Fruit fly (Drosophila melanogaster): ENCODE measurements around the gene betaCOP.
A peak's percentile ranks its signal among the peaks of the same experiment; 100 is the strongest.

The betaCOP gene

dm6 chrX:18404632-18405238, 19.7 kb upstream of the betaCOP start (continued):
- TF ChIP-seq ro (GFP tag; IDR thresholded peaks at IDR 0.05) = no peak
- no peak for TF ChIP-seq NFAT (GFP tag; IDR thresholded peaks at IDR 0.05)
- peak; percentile 52 for TF ChIP-seq slp2 (GFP tag; optimal IDR thresholded peaks at IDR 0.05)
- no peak for TF ChIP-seq ftz-f1 (GFP tag; optimal IDR thresholded peaks at IDR 0.05)
- no peak for TF ChIP-seq CG5953 (GFP tag; IDR thresholded peaks at IDR 0.05)
- TF ChIP-seq CG2712 (tag; optimal IDR thresholded peaks at IDR 0.05) = peak; percentile 17
- peak; percentile 88 for TF ChIP-seq Med (GFP tag)
- TF ChIP-seq Meics (GFP tag; optimal IDR thresholded peaks at IDR 0.05) = no peak
- no peak for TF ChIP-seq CG1602 (GFP tag; optimal IDR thresholded peaks at IDR 0.05)
- TF ChIP-seq az2 (GFP tag; optimal IDR thresholded peaks at IDR 0.05) = peak; percentile 12
- TF ChIP-seq CG1233 (GFP tag; optimal IDR thresholded peaks at IDR 0.05) = no peak
- no peak for TF ChIP-seq Dfd (GFP tag; optimal IDR thresholded peaks at IDR 0.05)
- TF ChIP-seq D19B (GFP tag; optimal IDR thresholded peaks at IDR 0.05) = peak; percentile 97
- TF ChIP-seq CG3407 (GFP tag; optimal IDR thresholded peaks at IDR 0.05) = no peak
- TF ChIP-seq CG30431 (GFP tag; optimal IDR thresholded peaks at IDR 0.05) = no peak
- no peak for TF ChIP-seq bigmax (GFP tag; optimal IDR thresholded peaks at IDR 0.05)
- no peak for TF ChIP-seq gsb (GFP tag; IDR thresholded peaks at IDR 0.05)
- TF ChIP-seq CG9817 (tag; optimal IDR thresholded peaks at IDR 0.05) = peak; percentile 32
- TF ChIP-seq gfzf (GFP tag; optimal IDR thresholded peaks at IDR 0.05) = no peak
- TF ChIP-seq CG3726 (GFP tag; IDR thresholded peaks at IDR 0.05) = no peak
- TF ChIP-seq dmrt99B (tag; optimal IDR thresholded peaks at IDR 0.05) = peak; percentile 57
- TF ChIP-seq CG10209 (GFP tag; optimal IDR thresholded peaks at IDR 0.05) = no peak
- TF ChIP-seq CG15073 (GFP tag; optimal IDR thresholded peaks at IDR 0.05) = no peak
- no peak for TF ChIP-seq hth (optimal IDR thresholded peaks at IDR 0.05)
- TF ChIP-seq CHES-1-like (GFP tag; optimal IDR thresholded peaks at IDR 0.05) = peak; percentile 11
- no peak for TF ChIP-seq Ada2b (GFP tag; IDR thresholded peaks at IDR 0.05)
- TF ChIP-seq dmrt11E (tag; optimal IDR thresholded peaks at IDR 0.05) = peak; percentile 13
- no peak for TF ChIP-seq wor (GFP tag; IDR thresholded peaks at IDR 0.05)
- TF ChIP-seq HmgZ (tag; optimal IDR thresholded peaks at IDR 0.05) = peak; percentile 8
- TF ChIP-seq Ravus (GFP tag; IDR thresholded peaks at IDR 0.05) = no peak
- no peak for TF ChIP-seq CG17186 (GFP tag; optimal IDR thresholded peaks at IDR 0.05)
- peak in 1 of 2 experiments; percentile 5 for TF ChIP-seq bsh (GFP tag; optimal IDR thresholded peaks at IDR 0.05)
- no peak for TF ChIP-seq Bteb2 (GFP tag; optimal IDR thresholded peaks at IDR 0.05)
- no peak for TF ChIP-seq onecut (GFP tag; IDR thresholded peaks at IDR 0.05)
- no peak for TF ChIP-seq BEAF-32 (GFP tag; optimal IDR thresholded peaks at IDR 0.05)
- no peak for TF ChIP-seq CG6813 (GFP tag; optimal IDR thresholded peaks at IDR 0.05)
- no peak for TF ChIP-seq sim (GFP tag; IDR thresholded peaks at IDR 0.05)
- TF ChIP-seq CG1024 (GFP tag; IDR thresholded peaks at IDR 0.05) = no peak
- TF ChIP-seq CG17612 (GFP tag; IDR thresholded peaks at IDR 0.05) = no peak
- TF ChIP-seq fd102C (GFP tag; optimal IDR thresholded peaks at IDR 0.05) = no peak
- peak; percentile 48 for TF ChIP-seq Abd-B (GFP tag; optimal IDR thresholded peaks at IDR 0.05)
- no peak for TF ChIP-seq Hr78 (GFP tag; optimal IDR thresholded peaks at IDR 0.05)
- TF ChIP-seq CG3163 (GFP tag; optimal IDR thresholded peaks at IDR 0.05) = no peak
- TF ChIP-seq hkb (optimal IDR thresholded peaks at IDR 0.05) = no peak
- no peak for TF ChIP-seq hkb (GFP tag; IDR thresholded peaks at IDR 0.05)
- TF ChIP-seq zfh2 (GFP tag; optimal IDR thresholded peaks at IDR 0.05) = peak; percentile 33
- TF ChIP-seq HLH3B (GFP tag; IDR thresholded peaks at IDR 0.05) = no peak
- TF ChIP-seq pita (GFP tag; optimal IDR thresholded peaks at IDR 0.05) = no peak
- peak; percentile 56 for TF ChIP-seq Sox100B (GFP tag; optimal IDR thresholded peaks at IDR 0.05)
- peak; percentile 47 for TF ChIP-seq run (tag; optimal IDR thresholded peaks at IDR 0.05)
- TF ChIP-seq CG15479 (GFP tag; optimal IDR thresholded peaks at IDR 0.05) = no peak
